Comparison of ENCODE assay signal across 1 fruit fly cellular context in genomic region chr2L:21370886-21371285, dm6.
A peak's percentile ranks its signal among the peaks of the same experiment; 100 is the strongest.
TF ChIP-seq lines count a peak whose summit lies in the region.

CG8665 (plus strand) TSS chr2L:21371227.

TF ChIP-seq in whole organism, embryonic, 481 proteins besides CTCF, POLR2A, EP300 and RAD21 (continued from another document and continues in another):
- TF ChIP-seq CG12071 (GFP tag; optimal IDR thresholded peaks at IDR 0.05; lab: Kevin White, UChicago) (no peak), MESR4 (GFP tag; optimal IDR thresholded peaks at IDR 0.05; lab: Kevin White, UChicago) (no peak), Sin3A (optimal IDR thresholded peaks at IDR 0.05; lab: Kevin White, UChicago) (no peak), dmrt99B (tag; optimal IDR thresholded peaks at IDR 0.05; lab: Kevin White, UChicago) (peak; percentile 36), CG9797 (GFP tag; optimal IDR thresholded peaks at IDR 0.05; lab: Kevin White, UChicago) (no peak), emc (GFP tag; optimal IDR thresholded peaks at IDR 0.05; lab: Kevin White, UChicago) (no peak), h (optimal IDR thresholded peaks at IDR 0.05; lab: Kevin White, UChicago) (no peak), slp2 (GFP tag; optimal IDR thresholded peaks at IDR 0.05; lab: Kevin White, UChicago) (no peak), Ets65A (GFP tag; lab: Kevin White, UChicago) (peak; percentile 34), Aef1 (GFP tag; IDR thresholded peaks at IDR 0.05; lab: Robert Waterston, UW) (no peak; the same call in 2 of the 3 replicates), amos (GFP tag; IDR thresholded peaks at IDR 0.05; lab: Robert Waterston, UW; ENCODE audit: partially characterized antibody) (no peak), NFAT (GFP tag; IDR thresholded peaks at IDR 0.05; lab: Robert Waterston, UW) (peak; percentile 34; the same call in 1 of the 2 replicates), CG6683 (GFP tag; optimal IDR thresholded peaks at IDR 0.05; lab: Kevin White, UChicago) (no peak), tll (GFP tag; optimal IDR thresholded peaks at IDR 0.05; lab: Kevin White, UChicago) (no peak), CG1603 (tag; optimal IDR thresholded peaks at IDR 0.05; lab: Kevin White, UChicago) (peak; percentile 55), jumu (GFP tag; optimal IDR thresholded peaks at IDR 0.05; lab: Kevin White, UChicago) (no peak), Doc2 (GFP tag; IDR thresholded peaks at IDR 0.05; lab: Robert Waterston, UW) (no peak), CG30431 (GFP tag; optimal IDR thresholded peaks at IDR 0.05; lab: Kevin White, UChicago) (no peak), Awh (GFP tag; IDR thresholded peaks at IDR 0.05; lab: Robert Waterston, UW) (no peak), lab (GFP tag; optimal IDR thresholded peaks at IDR 0.05; lab: Kevin White, UChicago) (peak; percentile 66), CG31365 (tag; optimal IDR thresholded peaks at IDR 0.05; lab: Kevin White, UChicago) (no peak), Chrac-16 (GFP tag; optimal IDR thresholded peaks at IDR 0.05; lab: Kevin White, UChicago) (no peak), tx (GFP tag; optimal IDR thresholded peaks at IDR 0.05; lab: Kevin White, UChicago) (no peak), CG17568 (GFP tag; optimal IDR thresholded peaks at IDR 0.05; lab: Kevin White, UChicago) (peak; percentile 51), CG15514 (GFP tag; optimal IDR thresholded peaks at IDR 0.05; lab: Kevin White, UChicago) (peak; percentile 50), Meics (GFP tag; optimal IDR thresholded peaks at IDR 0.05; lab: Kevin White, UChicago) (peak; percentile 51), Fer2 (tag; optimal IDR thresholded peaks at IDR 0.05; lab: Kevin White, UChicago) (peak; percentile 15), pros (GFP tag; optimal IDR thresholded peaks at IDR 0.05; lab: Kevin White, UChicago) (no peak), hb (GFP tag; IDR thresholded peaks at IDR 0.05; lab: Robert Waterston, UW; ENCODE audit: partially characterized antibody) (no peak), slou (GFP tag; optimal IDR thresholded peaks at IDR 0.05; lab: Kevin White, UChicago) (no peak), CG7271 (tag; optimal IDR thresholded peaks at IDR 0.05; lab: Kevin White, UChicago) (no peak), mam (GFP tag; optimal IDR thresholded peaks at IDR 0.05; lab: Kevin White, UChicago) (no peak), CG6854 (GFP tag; optimal IDR thresholded peaks at IDR 0.05; lab: Kevin White, UChicago) (peak; percentile 2), Drgx (GFP tag; IDR thresholded peaks at IDR 0.05; lab: Robert Waterston, UW) (no peak), Max (GFP tag; optimal IDR thresholded peaks at IDR 0.05; lab: Kevin White, UChicago) (no peak), ato (GFP tag; IDR thresholded peaks at IDR 0.05; lab: Robert Waterston, UW; ENCODE audit: partially characterized antibody) (no peak), NK7.1 (GFP tag; optimal IDR thresholded peaks at IDR 0.05; lab: Kevin White, UChicago) (no peak), Med (GFP tag; lab: Kevin White, UChicago) (peak; percentile 91), CG15479 (GFP tag; optimal IDR thresholded peaks at IDR 0.05; lab: Kevin White, UChicago) (no peak), CG8765 (GFP tag; IDR thresholded peaks at IDR 0.05; lab: Robert Waterston, UW) (no peak), CG7786 (GFP tag; optimal IDR thresholded peaks at IDR 0.05; lab: Kevin White, UChicago) (peak; percentile 54), ranshi (GFP tag; IDR thresholded peaks at IDR 0.05; lab: Robert Waterston, UW) (no peak), CG5245 (GFP tag; optimal IDR thresholded peaks at IDR 0.05; lab: Kevin White, UChicago) (peak; percentile 1), Neu2 (GFP tag; optimal IDR thresholded peaks at IDR 0.05; lab: Kevin White, UChicago; ENCODE audit: borderline replicate concordance) (no peak), otp (GFP tag; IDR thresholded peaks at IDR 0.05; lab: Robert Waterston, UW) (0 out of 3 replicates have a peak, but pooled peaks have one; percentile 32), sna (GFP tag; IDR thresholded peaks at IDR 0.05; lab: Robert Waterston, UW; ENCODE audit: partially characterized antibody) (no peak), CG11398 (GFP tag; optimal IDR thresholded peaks at IDR 0.05; lab: Kevin White, UChicago) (no peak), unc-4 (GFP tag; IDR thresholded peaks at IDR 0.05; lab: Robert Waterston, UW; ENCODE audit: partially characterized antibody) (no peak), HHEX (GFP tag; optimal IDR thresholded peaks at IDR 0.05; lab: Kevin White, UChicago) (peak; percentile 47), HLHmδ (GFP tag; optimal IDR thresholded peaks at IDR 0.05; lab: Kevin White, UChicago) (no peak), Atf-2 (GFP tag; optimal IDR thresholded peaks at IDR 0.05; lab: Kevin White, UChicago) (peak; percentile 6), CG18764 (GFP tag; optimal IDR thresholded peaks at IDR 0.05; lab: Kevin White, UChicago) (no peak), salm (tag; optimal IDR thresholded peaks at IDR 0.05; lab: Kevin White, UChicago) (peak; percentile 29), Bteb2 (GFP tag; optimal IDR thresholded peaks at IDR 0.05; lab: Kevin White, UChicago) (peak; percentile 5), chif (GFP tag; optimal IDR thresholded peaks at IDR 0.05; lab: Kevin White, UChicago) (no peak), grn (GFP tag; optimal IDR thresholded peaks at IDR 0.05; lab: Kevin White, UChicago) (no peak), HmgD (GFP tag; optimal IDR thresholded peaks at IDR 0.05; lab: Kevin White, UChicago) (no peak), CG7928 (GFP tag; optimal IDR thresholded peaks at IDR 0.05; lab: Kevin White, UChicago) (no peak), CG10565 (GFP tag; optimal IDR thresholded peaks at IDR 0.05; lab: Kevin White, UChicago) (no peak), CG4707 (GFP tag; optimal IDR thresholded peaks at IDR 0.05; lab: Kevin White, UChicago) (no peak), Oaz (GFP tag; IDR thresholded peaks at IDR 0.05; lab: Robert Waterston, UW) (no peak), sima (GFP tag; optimal IDR thresholded peaks at IDR 0.05; lab: Kevin White, UChicago) (no peak), CG14667 (GFP tag; IDR thresholded peaks at IDR 0.05; lab: Robert Waterston, UW) (no peak), CG6813 (GFP tag; optimal IDR thresholded peaks at IDR 0.05; lab: Kevin White, UChicago) (peak; percentile 6), lbe (GFP tag; optimal IDR thresholded peaks at IDR 0.05; lab: Kevin White, UChicago) (peak; percentile 27), CG2889 (GFP tag; IDR thresholded peaks at IDR 0.05; lab: Robert Waterston, UW) (no peak), Dip3 (GFP tag; optimal IDR thresholded peaks at IDR 0.05; lab: Kevin White, UChicago) (peak; percentile 38), tin (GFP tag; optimal IDR thresholded peaks at IDR 0.05; lab: Kevin White, UChicago) (peak; percentile 8), CG2199 (GFP tag; IDR thresholded peaks at IDR 0.05; lab: Robert Waterston, UW) (no peak), CG12659 (GFP tag; optimal IDR thresholded peaks at IDR 0.05; lab: Kevin White, UChicago) (peak; percentile 1), CkIIα-i1 (GFP tag; IDR thresholded peaks at IDR 0.05; lab: Robert Waterston, UW) (no peak), ATbp (GFP tag; optimal IDR thresholded peaks at IDR 0.05; lab: Kevin White, UChicago) (peak; percentile 7), fd3F (GFP tag; optimal IDR thresholded peaks at IDR 0.05; lab: Kevin White, UChicago) (peak; percentile 42), CG8944 (GFP tag; optimal IDR thresholded peaks at IDR 0.05; lab: Kevin White, UChicago) (peak; percentile 20), ind (GFP tag; optimal IDR thresholded peaks at IDR 0.05; lab: Kevin White, UChicago) (peak; percentile 37), fd102C (GFP tag; optimal IDR thresholded peaks at IDR 0.05; lab: Kevin White, UChicago) (no peak), CG34422 (GFP tag; IDR thresholded peaks at IDR 0.05; lab: Robert Waterston, UW) (no peak), row (GFP tag; IDR thresholded peaks at IDR 0.05; lab: Robert Waterston, UW) (peak; percentile 92), CG9609 (GFP tag; optimal IDR thresholded peaks at IDR 0.05; lab: Kevin White, UChicago) (no peak), hkb (optimal IDR thresholded peaks at IDR 0.05; lab: Kevin White, UChicago) (no peak), hkb (GFP tag; IDR thresholded peaks at IDR 0.05; lab: Robert Waterston, UW) (no peak), CG10431 (GFP tag; optimal IDR thresholded peaks at IDR 0.05; lab: Kevin White, UChicago) (no peak), CG4424 (GFP tag; optimal IDR thresholded peaks at IDR 0.05; lab: Kevin White, UChicago) (no peak), Dip2 (GFP tag; IDR thresholded peaks at IDR 0.05; lab: Robert Waterston, UW) (no peak), stwl (tag; optimal IDR thresholded peaks at IDR 0.05; lab: Kevin White, UChicago) (no peak), ttk (GFP tag; IDR thresholded peaks at IDR 0.05; lab: Robert Waterston, UW) (no peak), hth (optimal IDR thresholded peaks at IDR 0.05; lab: Kevin White, UChicago) (no peak), grau (tag; optimal IDR thresholded peaks at IDR 0.05; lab: Kevin White, UChicago) (peak; percentile 62), pho (GFP tag; optimal IDR thresholded peaks at IDR 0.05; lab: Kevin White, UChicago) (peak; percentile 44), CG17802 (tag; optimal IDR thresholded peaks at IDR 0.05; lab: Kevin White, UChicago) (no peak), E2f1 (GFP tag; IDR thresholded peaks at IDR 0.05; lab: Robert Waterston, UW) (no peak), gsb (GFP tag; IDR thresholded peaks at IDR 0.05; lab: Robert Waterston, UW) (no peak), CoRest (tag; optimal IDR thresholded peaks at IDR 0.05; lab: Kevin White, UChicago) (peak; percentile 56), vnd (GFP tag; IDR thresholded peaks at IDR 0.05; lab: Robert Waterston, UW; ENCODE audit: partially characterized antibody) (no peak), Mad (GFP tag; optimal IDR thresholded peaks at IDR 0.05; lab: Kevin White, UChicago) (no peak), CG7372 (GFP tag; IDR thresholded peaks at IDR 0.05; lab: Robert Waterston, UW) (no peak), seq (GFP tag; IDR thresholded peaks at IDR 0.05; lab: Robert Waterston, UW) (no peak; the same call in 1 of the 2 replicates), NC2α (GFP tag; optimal IDR thresholded peaks at IDR 0.05; lab: Kevin White, UChicago) (peak; percentile 15), ewg (GFP tag; optimal IDR thresholded peaks at IDR 0.05; lab: Kevin White, UChicago) (peak; percentile 13), nau (GFP tag; optimal IDR thresholded peaks at IDR 0.05; lab: Kevin White, UChicago) (no peak), Jarid2 (GFP tag; optimal IDR thresholded peaks at IDR 0.05; lab: Kevin White, UChicago) (peak; percentile 48), CG17359 (tag; optimal IDR thresholded peaks at IDR 0.05; lab: Kevin White, UChicago) (peak; percentile 23), B-H1 (GFP tag; IDR thresholded peaks at IDR 0.05; lab: Robert Waterston, UW) (0 out of 3 replicates have a peak, but pooled peaks have one; percentile 18), pzg (GFP tag; optimal IDR thresholded peaks at IDR 0.05; lab: Kevin White, UChicago) (no peak), Rx (GFP tag; IDR thresholded peaks at IDR 0.05; lab: Robert Waterston, UW) (no peak), H2.0 (GFP tag; IDR thresholded peaks at IDR 0.05; lab: Robert Waterston, UW) (0 out of 2 replicates have a peak, but pooled peaks have one; percentile 33), Doc3 (GFP tag; IDR thresholded peaks at IDR 0.05; lab: Robert Waterston, UW; ENCODE audit: partially characterized antibody) (no peak), zen (tag; optimal IDR thresholded peaks at IDR 0.05; lab: Kevin White, UChicago) (no peak), br (optimal IDR thresholded peaks at IDR 0.05; lab: Kevin White, UChicago) (no peak), CG5953 (GFP tag; IDR thresholded peaks at IDR 0.05; lab: Robert Waterston, UW) (no peak), bsh (GFP tag; optimal IDR thresholded peaks at IDR 0.05; lab: Kevin White, UChicago) (peak in 1 of 2 experiments; percentile 46), chm (GFP tag; IDR thresholded peaks at IDR 0.05; lab: Robert Waterston, UW) (no peak), CG12155 (GFP tag; optimal IDR thresholded peaks at IDR 0.05; lab: Kevin White, UChicago) (peak; percentile 33), H15 (GFP tag; IDR thresholded peaks at IDR 0.05; lab: Robert Waterston, UW) (no peak), lov (optimal IDR thresholded peaks at IDR 0.05; lab: Kevin White, UChicago) (no peak), lov (GFP tag; IDR thresholded peaks at IDR 0.05; lab: Robert Waterston, UW) (no peak), ase (GFP tag; IDR thresholded peaks at IDR 0.05; lab: Robert Waterston, UW) (no peak), Atf6 (GFP tag; IDR thresholded peaks at IDR 0.05; lab: Robert Waterston, UW) (0 out of 2 replicates have a peak, but pooled peaks have one; percentile 22), fu2 (GFP tag; optimal IDR thresholded peaks at IDR 0.05; lab: Kevin White, UChicago) (no peak), Camta (GFP tag; optimal IDR thresholded peaks at IDR 0.05; lab: Kevin White, UChicago) (no peak), Vsx1 (GFP tag; optimal IDR thresholded peaks at IDR 0.05; lab: Kevin White, UChicago) (no peak), CG14014 (GFP tag; IDR thresholded peaks at IDR 0.05; lab: Robert Waterston, UW) (peak; percentile 64; the same call in 1 of the 2 replicates), CG43689 (GFP tag; IDR thresholded peaks at IDR 0.05; lab: Robert Waterston, UW) (no peak), CG3847 (GFP tag; IDR thresholded peaks at IDR 0.05; lab: Robert Waterston, UW) (no peak; the same call in 1 of the 2 replicates), danr (GFP tag; IDR thresholded peaks at IDR 0.05; lab: Robert Waterston, UW) (no peak), zf30C (GFP tag; optimal IDR thresholded peaks at IDR 0.05; lab: Kevin White, UChicago) (no peak), tup (GFP tag; optimal IDR thresholded peaks at IDR 0.05; lab: Kevin White, UChicago) (no peak), bab2 (GFP tag; optimal IDR thresholded peaks at IDR 0.05; lab: Kevin White, UChicago) (peak; percentile 15), CG18619 (GFP tag; optimal IDR thresholded peaks at IDR 0.05; lab: Kevin White, UChicago) (no peak), CG8388 (GFP tag; optimal IDR thresholded peaks at IDR 0.05; lab: Kevin White, UChicago) (no peak), CG11696 (GFP tag; IDR thresholded peaks at IDR 0.05; lab: Robert Waterston, UW) (no peak), CG14050 (GFP tag; IDR thresholded peaks at IDR 0.05; lab: Robert Waterston, UW) (no peak), CG15269 (tag; optimal IDR thresholded peaks at IDR 0.05; lab: Kevin White, UChicago) (peak; percentile 51), Spps (tag; optimal IDR thresholded peaks at IDR 0.05; lab: Kevin White, UChicago) (no peak), Hr3 (GFP tag; optimal IDR thresholded peaks at IDR 0.05; lab: Kevin White, UChicago) (peak; percentile 23), fd96Cb (tag; optimal IDR thresholded peaks at IDR 0.05; lab: Kevin White, UChicago) (peak; percentile 26), gt (GFP tag; IDR thresholded peaks at IDR 0.05; lab: Robert Waterston, UW) (no peak)
